Worm (Caenorhabditis elegans): ENCODE data around the gene str-124.

- no peak for TF ChIP-seq T22C8.4 (GFP tag; IDR thresholded peaks at IDR 0.05)
- no peak for TF ChIP-seq klf-2 (GFP tag; conservative IDR thresholded peaks at IDR 0.05)
- no peak for TF ChIP-seq flt-1 (GFP tag; IDR thresholded peaks at IDR 0.05)
- TF ChIP-seq cog-1 (tag; optimal IDR thresholded peaks at IDR 0.05), result no peak
- TF ChIP-seq tab-1 (GFP tag; IDR thresholded peaks at IDR 0.05), result no peak
- TF ChIP-seq ztf-29 (GFP tag; IDR thresholded peaks at IDR 0.05), result no peak
- TF ChIP-seq ref-1 (GFP tag; conservative IDR thresholded peaks at IDR 0.05), result no peak
- TF ChIP-seq med-1 (GFP tag; optimal IDR thresholded peaks at IDR 0.05; ENCODE audit: insufficient read depth), result no peak
These were observed 38.0 kb upstream of the str-124 start, which contains the start of gene pgp-14 for ce11 chrX:12749530-12750240.

Measured in whole organism, midembryonic.